Worm (Caenorhabditis elegans): Measurements from ENCODE around the gene Y22D7AL.11.
A peak's percentile ranks its signal among the peaks of the same experiment; 100 is the strongest.

DNA sequence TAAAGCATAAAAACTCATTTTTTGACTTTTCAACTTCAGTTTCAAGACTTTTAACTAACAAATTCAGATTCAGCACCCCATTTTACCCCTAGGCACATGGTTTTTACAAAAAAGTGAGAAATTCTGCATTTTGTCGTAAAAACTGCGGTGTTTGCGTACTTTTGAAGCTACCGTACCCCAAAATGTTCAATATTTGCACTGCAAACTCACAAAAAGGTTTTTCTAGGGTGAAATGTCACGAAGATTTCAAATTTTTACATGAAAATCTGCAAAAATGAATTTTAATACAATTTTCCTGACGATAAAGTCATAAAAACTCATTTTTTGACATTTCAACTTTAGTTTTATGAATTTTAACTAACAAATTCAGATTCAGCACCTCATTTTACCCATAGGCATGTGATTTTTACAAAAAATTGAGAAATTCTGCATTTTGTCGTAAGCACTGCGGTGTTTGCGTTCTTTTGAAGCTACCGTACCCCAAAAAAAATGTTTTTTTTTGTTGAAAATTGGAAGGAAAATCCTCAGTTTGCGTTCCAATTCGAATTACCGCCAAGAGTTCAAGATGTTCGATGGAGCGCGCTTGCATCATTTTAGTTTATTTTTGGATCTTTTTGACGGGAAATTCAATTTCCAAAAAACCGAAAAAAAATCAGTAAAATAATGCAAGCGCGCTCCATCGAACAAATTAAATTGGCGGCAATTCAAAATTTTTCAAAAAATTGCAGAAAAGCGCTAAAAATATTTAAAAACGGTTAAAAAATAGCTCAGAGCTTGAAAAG lies 17.7 kb downstream of the Y22D7AL.11 start:
- no peak for TF ChIP-seq aly-2 (tag; optimal IDR thresholded peaks at IDR 0.05)
- TF ChIP-seq mdl-1 (tag; optimal IDR thresholded peaks at IDR 0.05): no peak
- TF ChIP-seq elt-3 (tag; optimal IDR thresholded peaks at IDR 0.05): no peak
- TF ChIP-seq ztf-4 (tag; optimal IDR thresholded peaks at IDR 0.05): peak; percentile 82
- TF ChIP-seq nhr-12 (tag; optimal IDR thresholded peaks at IDR 0.05): no peak
- no peak for TF ChIP-seq fos-1 (tag; optimal IDR thresholded peaks at IDR 0.05)
- no peak for TF ChIP-seq sem-4 (tag; optimal IDR thresholded peaks at IDR 0.05)
- no peak for TF ChIP-seq peb-1 (tag; optimal IDR thresholded peaks at IDR 0.05)
